Fruit fly (Drosophila melanogaster): Measurements from ENCODE around the gene InR.
A peak's percentile ranks its signal among the peaks of the same experiment; 100 is the strongest.

Gene InR

DNA sequence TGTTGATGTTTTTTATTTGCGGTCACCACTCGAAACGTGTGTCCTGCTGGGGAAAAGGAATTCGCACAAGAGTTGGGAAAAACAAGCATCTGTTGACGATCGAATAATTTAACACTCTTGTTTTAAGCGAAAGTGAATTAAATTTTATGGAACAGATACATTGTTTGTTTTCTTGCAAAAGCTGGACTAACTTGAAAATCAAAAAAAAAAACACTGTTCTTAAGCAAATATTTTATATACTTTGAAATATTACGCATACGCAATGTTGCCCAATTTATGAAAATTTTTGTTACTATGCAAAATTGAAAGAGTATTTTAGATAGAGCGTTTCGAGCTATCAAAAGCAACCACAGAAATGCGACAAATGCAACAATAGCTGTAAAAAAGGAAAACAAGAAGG, 29.3 kb upstream of the InR start (continued):
- peak; percentile 32 for TF ChIP-seq Sox15 (GFP tag; optimal IDR thresholded peaks at IDR 0.05)
- peak; percentile 16 for TF ChIP-seq Ets96B (tag; optimal IDR thresholded peaks at IDR 0.05)
- TF ChIP-seq Blimp-1 (GFP tag; optimal IDR thresholded peaks at IDR 0.05), result peak; percentile 80
- no peak for TF ChIP-seq CG1621 (tag; optimal IDR thresholded peaks at IDR 0.05)
- no peak for TF ChIP-seq CG8119 (GFP tag; IDR thresholded peaks at IDR 0.05)
- no peak for TF ChIP-seq fd85E (GFP tag; optimal IDR thresholded peaks at IDR 0.05)
- TF ChIP-seq ss (GFP tag; optimal IDR thresholded peaks at IDR 0.05), result peak in 1 of 2 experiments; percentile 47
- no peak for TF ChIP-seq Eip93F (GFP tag; optimal IDR thresholded peaks at IDR 0.05)
- TF ChIP-seq achi (GFP tag; optimal IDR thresholded peaks at IDR 0.05), result peak; percentile 57
- no peak for TF ChIP-seq dac (GFP tag; optimal IDR thresholded peaks at IDR 0.05)
- TF ChIP-seq CG7368 (GFP tag; optimal IDR thresholded peaks at IDR 0.05), result no peak
- TF ChIP-seq CG6854 (GFP tag; optimal IDR thresholded peaks at IDR 0.05), result no peak
- TF ChIP-seq pdm3 (GFP tag; optimal IDR thresholded peaks at IDR 0.05), result peak; percentile 59
- peak; percentile 55 for TF ChIP-seq cyc (GFP tag; optimal IDR thresholded peaks at IDR 0.05)
- peak; percentile 43 for TF ChIP-seq OdsH (GFP tag; optimal IDR thresholded peaks at IDR 0.05)
- TF ChIP-seq CG11294 (GFP tag; IDR thresholded peaks at IDR 0.05), result no peak

- TF ChIP-seq dsx (GFP tag; optimal IDR thresholded peaks at IDR 0.05; ENCODE audit: poor library complexity, severe bottlenecking), result peak; percentile 82
- TF ChIP-seq dac (GFP tag; optimal IDR thresholded peaks at IDR 0.05), result no peak
- TF ChIP-seq pdm3 (GFP tag; optimal IDR thresholded peaks at IDR 0.05), result peak; percentile 16
- TF ChIP-seq CG34406 (GFP tag; optimal IDR thresholded peaks at IDR 0.05), result no peak
- peak; percentile 57 for TF ChIP-seq Eip78C (GFP tag)
- peak; percentile 12 for TF ChIP-seq CG6854 (GFP tag; optimal IDR thresholded peaks at IDR 0.05)
- TF ChIP-seq ss (GFP tag; optimal IDR thresholded peaks at IDR 0.05), result peak; percentile 52 to 53
- no peak for TF ChIP-seq CG31627 (GFP tag; optimal IDR thresholded peaks at IDR 0.05)
- no peak for TF ChIP-seq CG10669 (GFP tag; optimal IDR thresholded peaks at IDR 0.05)
- TF ChIP-seq CG6808 (GFP tag; optimal IDR thresholded peaks at IDR 0.05), result peak; percentile 41
- no peak for TF ChIP-seq spab (GFP tag; optimal IDR thresholded peaks at IDR 0.05)
- no peak for TF ChIP-seq CG11762 (GFP tag; optimal IDR thresholded peaks at IDR 0.05; ENCODE audit: insufficient read depth)
- peak; percentile 56 for TF ChIP-seq CG1621 (tag; optimal IDR thresholded peaks at IDR 0.05)
- no peak for TF ChIP-seq vri (GFP tag; optimal IDR thresholded peaks at IDR 0.05)
- peak; percentile 11 for TF ChIP-seq CG16779 (tag; optimal IDR thresholded peaks at IDR 0.05)
- no peak for TF ChIP-seq Sox14 (GFP tag; optimal IDR thresholded peaks at IDR 0.05)
Measured at dm6 chr3R:21645904-21646664, 27.0 kb upstream of the InR start.

DNA sequence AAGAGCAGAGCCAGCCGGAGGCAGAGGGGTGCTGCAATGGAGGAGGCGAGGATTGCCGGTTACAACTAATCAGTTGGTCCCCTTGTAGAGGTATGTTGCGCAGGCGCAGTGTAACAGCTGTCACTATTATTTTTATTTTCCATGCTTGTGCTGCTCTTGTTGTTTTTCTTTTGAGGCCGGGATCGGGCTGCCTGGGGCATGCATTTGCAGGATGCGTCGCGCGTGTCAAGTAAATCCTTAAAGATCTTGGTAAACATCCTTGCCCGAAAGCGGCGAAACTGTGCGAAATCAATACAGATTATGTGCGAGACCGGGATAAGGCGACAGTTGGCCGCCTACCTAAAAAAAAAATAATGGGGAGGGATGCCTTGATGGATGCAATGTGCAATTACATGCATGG, 25.1 kb upstream of the InR start:
- TF ChIP-seq CG8632 (GFP tag; optimal IDR thresholded peaks at IDR 0.05) (no peak), Gug (GFP tag; IDR thresholded peaks at IDR 0.05) (no peak), achi (GFP tag; optimal IDR thresholded peaks at IDR 0.05) (no peak), ss (GFP tag; optimal IDR thresholded peaks at IDR 0.05) (peak in 1 of 2 experiments; percentile 14), CG11762 (GFP tag; optimal IDR thresholded peaks at IDR 0.05; ENCODE audit: insufficient read depth) (no peak), Eip78C (GFP tag) (no peak), acj6 (GFP tag; optimal IDR thresholded peaks at IDR 0.05) (no peak)

DNA sequence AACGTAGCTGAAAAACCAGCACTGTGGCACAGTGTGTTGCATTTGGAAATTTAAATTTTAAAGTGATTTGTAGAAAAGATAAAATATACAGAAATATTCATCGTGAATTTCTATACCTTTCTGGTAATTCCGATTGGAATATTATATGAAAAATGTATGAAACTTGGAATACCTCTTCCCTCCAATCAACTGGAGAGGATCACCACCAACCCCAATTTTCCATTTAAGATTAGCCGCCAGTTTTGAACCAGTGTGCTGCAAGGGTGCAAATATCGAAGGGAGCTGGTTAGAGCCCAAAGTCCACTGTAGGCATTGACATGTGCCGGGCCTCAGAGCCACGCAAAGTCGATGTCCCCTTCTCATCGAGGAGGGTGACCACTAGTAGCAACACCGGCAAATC, 24.1 kb upstream of the InR start:
- TF ChIP-seq dsx (GFP tag; optimal IDR thresholded peaks at IDR 0.05; ENCODE audit: poor library complexity, severe bottlenecking) (no peak), eg (GFP tag; IDR thresholded peaks at IDR 0.05) (no peak), CG6854 (GFP tag; optimal IDR thresholded peaks at IDR 0.05) (no peak), CG3919 (GFP tag; optimal IDR thresholded peaks at IDR 0.05) (peak; percentile 52), acj6 (GFP tag; optimal IDR thresholded peaks at IDR 0.05) (peak; percentile 54), CG7368 (GFP tag; optimal IDR thresholded peaks at IDR 0.05) (no peak), lz (GFP tag; optimal IDR thresholded peaks at IDR 0.05) (peak; percentile 21), Lpt (GFP tag; optimal IDR thresholded peaks at IDR 0.05) (no peak), ss (GFP tag; optimal IDR thresholded peaks at IDR 0.05) (peak; percentile 45 to 50), net (GFP tag; optimal IDR thresholded peaks at IDR 0.05) (peak; percentile 24), CG31627 (GFP tag; optimal IDR thresholded peaks at IDR 0.05) (peak; percentile 41), CG6276 (GFP tag; optimal IDR thresholded peaks at IDR 0.05) (no peak), CG11902 (GFP tag; optimal IDR thresholded peaks at IDR 0.05) (no peak), topi (GFP tag; optimal IDR thresholded peaks at IDR 0.05) (peak; percentile 40), Eip78C (GFP tag) (peak; percentile 65), vri (GFP tag; optimal IDR thresholded peaks at IDR 0.05) (no peak), Sox15 (GFP tag; optimal IDR thresholded peaks at IDR 0.05) (peak; percentile 28), spab (GFP tag; optimal IDR thresholded peaks at IDR 0.05) (peak; percentile 43), Blimp-1 (GFP tag; optimal IDR thresholded peaks at IDR 0.05) (no peak), Hr38 (GFP tag; optimal IDR thresholded peaks at IDR 0.05) (no peak), Sox102F (GFP tag; optimal IDR thresholded peaks at IDR 0.05) (no peak), CG11762 (GFP tag; optimal IDR thresholded peaks at IDR 0.05; ENCODE audit: insufficient read depth) (no peak), esn (GFP tag; optimal IDR thresholded peaks at IDR 0.05) (peak; percentile 21), CG11294 (GFP tag; IDR thresholded peaks at IDR 0.05) (no peak), Ets96B (tag; optimal IDR thresholded peaks at IDR 0.05) (peak; percentile 53), CG3032 (tag; optimal IDR thresholded peaks at IDR 0.05) (peak; percentile 44)

Data from whole organism, prepupa.